Worm (Caenorhabditis elegans): ENCODE results near the gene srlf-28.

Gene srlf-28

DNA sequence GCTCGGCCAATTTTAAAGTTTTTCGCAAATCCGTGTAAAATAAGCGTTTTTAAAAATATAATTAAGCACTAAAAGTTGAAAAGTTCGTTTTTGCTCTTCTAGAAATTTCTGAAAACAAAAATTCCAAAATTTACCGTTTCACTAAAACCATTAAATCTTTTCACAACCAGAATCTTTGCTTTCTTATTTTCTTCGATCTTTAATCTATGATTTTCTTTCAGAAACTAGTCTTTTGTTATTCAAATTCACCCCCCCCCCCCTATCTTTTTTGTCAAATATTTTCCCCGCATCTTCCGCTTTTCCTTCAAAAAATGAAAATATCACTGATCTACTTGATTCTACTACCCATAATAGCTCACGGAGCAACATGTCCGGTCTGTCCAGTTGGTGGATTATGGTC is 4.0 kb downstream of the srlf-28 start, which contains the start of gene Y67A10A.11:
Gene Y67A10A.11 (plus strand): TSS at position 301 of the 400 bp plus-strand sequence.
- no peak for TF ChIP-seq ceh-88 (GFP tag; IDR thresholded peaks at IDR 0.05)
- no peak for TF ChIP-seq isw-1 (GFP tag; IDR thresholded peaks at IDR 0.05)
- TF ChIP-seq elt-3 (tag; optimal IDR thresholded peaks at IDR 0.05) = no peak
- TF ChIP-seq egl-13 (tag; optimal IDR thresholded peaks at IDR 0.05) = no peak
- no peak for TF ChIP-seq nhr-76 (tag; optimal IDR thresholded peaks at IDR 0.05)
- no peak for TF ChIP-seq unc-62 (GFP tag; optimal IDR thresholded peaks at IDR 0.05)

- TF ChIP-seq zag-1 (tag; optimal IDR thresholded peaks at IDR 0.05) (no peak), pqm-1 (tag; optimal IDR thresholded peaks at IDR 0.05) (no peak)
Measured at ce11 chrIV:14337757-14338156, 5.9 kb downstream of the srlf-28 start, which contains the start of gene Y67A10A.2. TSS of gene Y67A10A.2 (plus strand) at chrIV:14338057.

ce11 chrIV:14335768-14336167 is 7.9 kb downstream of the srlf-28 start:
- TF ChIP-seq lin-14 (GFP tag; optimal IDR thresholded peaks at IDR 0.05) (no peak), lin-13 (GFP tag; optimal IDR thresholded peaks at IDR 0.05) (no peak), hlh-17 (GFP tag; optimal IDR thresholded peaks at IDR 0.05; ENCODE audit: borderline replicate concordance) (no peak), tlp-1 (tag; optimal IDR thresholded peaks at IDR 0.05) (no peak), elt-2 (tag; optimal IDR thresholded peaks at IDR 0.05) (no peak), fkh-8 (tag; optimal IDR thresholded peaks at IDR 0.05) (no peak), ama-1 (optimal IDR thresholded peaks at IDR 0.05) (no peak), nhr-71 (tag; optimal IDR thresholded peaks at IDR 0.05) (no peak), isw-1 (GFP tag; IDR thresholded peaks at IDR 0.05) (no peak), zip-4 (GFP tag; optimal IDR thresholded peaks at IDR 0.05) (no peak)

DNA sequence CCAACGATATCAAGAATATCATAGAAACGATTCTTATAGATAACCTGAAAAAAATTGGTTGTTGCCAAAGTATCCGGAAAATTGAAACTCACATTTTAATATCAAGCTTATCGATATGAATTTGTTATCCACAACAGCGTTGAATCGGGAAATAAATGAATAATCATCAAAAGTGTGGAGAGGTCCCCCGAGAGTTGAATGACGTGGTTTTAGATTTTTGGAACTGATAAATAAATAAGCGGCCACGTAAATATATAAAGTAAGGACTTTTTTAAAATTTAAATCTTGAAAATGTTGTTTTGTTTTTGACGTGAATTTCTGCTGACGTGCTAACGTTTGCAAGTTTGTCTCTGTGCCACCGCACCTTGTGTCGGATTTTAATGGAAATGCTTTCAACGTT is 9.3 kb downstream of the srlf-28 start, which contains the start of gene Y67A10A.3:
Gene Y67A10A.3 (minus strand): TSS at position 101 of the 400 bp plus-strand sequence.
- no peak for TF ChIP-seq zag-1 (tag; optimal IDR thresholded peaks at IDR 0.05)

DNA sequence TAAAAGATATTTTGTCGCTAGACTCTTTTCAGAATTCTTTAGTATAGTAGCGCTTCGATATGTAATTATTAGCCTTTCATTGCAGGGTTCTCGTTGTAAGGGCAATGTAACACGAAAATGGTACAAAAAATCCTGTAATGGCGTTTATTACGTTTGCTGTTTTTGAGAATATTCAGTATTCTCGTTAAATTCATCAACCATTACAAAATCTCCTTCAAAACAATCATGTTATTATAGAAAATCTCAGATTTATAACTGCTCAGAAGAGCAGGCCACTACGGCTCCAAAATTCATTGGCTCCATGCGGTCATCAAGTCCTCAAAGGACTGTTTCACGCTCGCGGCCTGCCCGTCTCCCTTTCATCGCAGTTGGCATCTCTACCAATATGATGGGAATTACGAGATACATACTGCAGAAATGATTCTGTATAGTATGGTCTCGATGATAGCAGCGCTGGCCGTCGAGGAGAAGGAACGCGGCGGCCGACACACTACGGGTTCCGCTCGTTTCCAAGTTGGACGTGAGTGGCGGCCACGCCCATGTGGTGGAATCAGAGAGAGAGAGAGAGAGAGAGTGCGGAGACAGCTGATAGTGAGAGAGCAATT is 16.9 kb downstream of the srlf-28 start:
- TF ChIP-seq nhr-77 (tag; optimal IDR thresholded peaks at IDR 0.05) (peak; percentile 73), tbx-2 (tag; optimal IDR thresholded peaks at IDR 0.05) (peak; percentile 75), ama-1 (optimal IDR thresholded peaks at IDR 0.05) (peak; percentile 69), elt-3 (tag; optimal IDR thresholded peaks at IDR 0.05) (peak in 3 of 6 experiments; percentile 2 to 52 (median 15)), fkh-8 (tag; optimal IDR thresholded peaks at IDR 0.05) (peak; percentile 5), unc-130 (tag; optimal IDR thresholded peaks at IDR 0.05) (no peak), dpl-1 (GFP tag; optimal IDR thresholded peaks at IDR 0.05) (peak in 2 of 3 experiments; percentile 22 to 36), C04F5.9 (tag; optimal IDR thresholded peaks at IDR 0.05) (peak; percentile 65), zip-4 (GFP tag; optimal IDR thresholded peaks at IDR 0.05) (peak; percentile 70), ceh-90 (tag; optimal IDR thresholded peaks at IDR 0.05) (no peak), ceh-88 (GFP tag; IDR thresholded peaks at IDR 0.05) (peak; percentile 60), nhr-237 (tag; optimal IDR thresholded peaks at IDR 0.05) (no peak), nhr-90 (tag; optimal IDR thresholded peaks at IDR 0.05; ENCODE audit: poor library complexity) (peak; percentile 96), grh-1 (GFP tag; IDR thresholded peaks at IDR 0.05) (peak; percentile 84), pag-3 (tag; optimal IDR thresholded peaks at IDR 0.05; ENCODE audit: borderline replicate concordance, insufficient read depth) (no peak), ces-1 (GFP tag; optimal IDR thresholded peaks at IDR 0.05) (no peak), ceh-82 (tag; optimal IDR thresholded peaks at IDR 0.05) (peak; percentile 19 to 59 (median 47)), lin-35 (GFP tag; optimal IDR thresholded peaks at IDR 0.05) (peak; percentile 35 to 73), jun-1 (tag; optimal IDR thresholded peaks at IDR 0.05) (peak; percentile 34), lin-39 (tag; optimal IDR thresholded peaks at IDR 0.05) (peak; percentile 56), lin-13 (GFP tag; optimal IDR thresholded peaks at IDR 0.05) (peak; percentile 54), snpc-4 (tag; optimal IDR thresholded peaks at IDR 0.05) (peak; percentile 98), irx-1 (tag; optimal IDR thresholded peaks at IDR 0.05) (peak; percentile 67), ztf-11 (tag; optimal IDR thresholded peaks at IDR 0.05) (peak in 1 of 2 experiments; percentile 25), nhr-19 (GFP tag; conservative IDR thresholded peaks at IDR 0.05) (peak; percentile 93), unc-62 (GFP tag; optimal IDR thresholded peaks at IDR 0.05) (no peak), mef-2 (tag; optimal IDR thresholded peaks at IDR 0.05) (no peak), sptf-1 (tag; optimal IDR thresholded peaks at IDR 0.05) (no peak), egl-27 (tag; optimal IDR thresholded peaks at IDR 0.05) (no peak), aha-1 (tag; optimal IDR thresholded peaks at IDR 0.05) (no peak), lsy-2 (tag; optimal IDR thresholded peaks at IDR 0.05) (peak in 1 of 2 experiments; percentile 58), pqm-1 (tag; optimal IDR thresholded peaks at IDR 0.05) (no peak), Y116A8C.19 (tag; optimal IDR thresholded peaks at IDR 0.05; ENCODE audit: borderline replicate concordance) (no peak)

All from whole organism, L1 larva.